Fruit fly (Drosophila melanogaster) whole organism, pupa: Measurements from ENCODE around the gene CG11694.

Source experiments
- CG12605 ChIP-seq: fragments of 200-800 bp; sonication (Bioruptor generic); IDR thresholded peaks from 2 replicates; pipeline ENCODE4 v1.3.6; 2022; ENCODE audit warnings: missing biosample characterization, missing genetic modification characterization
- CG13204 ChIP-seq: fragments of 200-800 bp; sonication (Bioruptor generic); optimal IDR thresholded peaks from 2 replicates; lab custom pipeline; 2018; ENCODE audit warnings: missing biosample characterization, mild to moderate bottlenecking, missing genetic modification characterization, moderate library complexity
- CG17806 ChIP-seq: fragments of 200-800 bp; sonication (Bioruptor generic); optimal IDR thresholded peaks from 2 replicates; lab custom pipeline; 2018; ENCODE audit warnings: missing biosample characterization, mild to moderate bottlenecking, missing genetic modification characterization, moderate library complexity
- CG32121 ChIP-seq: fragments of 200-800 bp; sonication (Bioruptor generic); IDR thresholded peaks from 2 replicates; pipeline ENCODE4 v1.3.6; 2022; ENCODE audit warnings: missing biosample characterization, missing genetic modification characterization
- CG4496 ChIP-seq: fragments of 200-800 bp; sonication (Bioruptor generic); IDR thresholded peaks from 3 replicates; pipeline ENCODE4 v1.3.6; 2022; ENCODE audit warnings: missing biosample characterization, missing genetic modification characterization
- CG8159 ChIP-seq: fragments of 200-800 bp; sonication (Bioruptor generic); optimal IDR thresholded peaks from 3 replicates; lab custom pipeline; 2018; ENCODE audit warnings: missing biosample characterization, mild to moderate bottlenecking, missing genetic modification characterization, moderate library complexity
- CG8301 ChIP-seq: fragments of 200-800 bp; sonication (Bioruptor generic); optimal IDR thresholded peaks from 2 replicates; lab custom pipeline; 2018; ENCODE audit warnings: missing biosample characterization, mild to moderate bottlenecking, missing genetic modification characterization
- EcR ChIP-seq: fragments of 200-800 bp; sonication (Bioruptor generic); optimal IDR thresholded peaks from 3 replicates; lab custom pipeline; 2019; ENCODE audit warnings: missing biosample characterization, missing genetic modification characterization, mild to moderate bottlenecking, moderate library complexity, missing genetic modification reagents
- Ets98B ChIP-seq: fragments of 200-800 bp; sonication (Bioruptor generic); IDR thresholded peaks from 2 replicates; pipeline ENCODE4 v1.3.6; 2022; ENCODE audit warnings: missing biosample characterization, missing genetic modification characterization
- Pif1B ChIP-seq: fragments of 200-800 bp; sonication (Bioruptor generic); optimal IDR thresholded peaks from 3 replicates; lab custom pipeline; 2016; ENCODE audit warnings: missing biosample characterization, missing genetic modification characterization
- Snoo ChIP-seq: fragments of 200-800 bp; sonication (Bioruptor generic); optimal IDR thresholded peaks from 3 replicates; lab custom pipeline; 2017; ENCODE audit warnings: missing biosample characterization, mild to moderate bottlenecking, missing genetic modification characterization, inconsistent platforms
- gl ChIP-seq: fragments of 200-800 bp; sonication (Bioruptor generic); optimal IDR thresholded peaks from 2 replicates; lab custom pipeline; 2018; ENCODE audit warnings: missing biosample characterization, mild to moderate bottlenecking, missing genetic modification characterization

DNA sequence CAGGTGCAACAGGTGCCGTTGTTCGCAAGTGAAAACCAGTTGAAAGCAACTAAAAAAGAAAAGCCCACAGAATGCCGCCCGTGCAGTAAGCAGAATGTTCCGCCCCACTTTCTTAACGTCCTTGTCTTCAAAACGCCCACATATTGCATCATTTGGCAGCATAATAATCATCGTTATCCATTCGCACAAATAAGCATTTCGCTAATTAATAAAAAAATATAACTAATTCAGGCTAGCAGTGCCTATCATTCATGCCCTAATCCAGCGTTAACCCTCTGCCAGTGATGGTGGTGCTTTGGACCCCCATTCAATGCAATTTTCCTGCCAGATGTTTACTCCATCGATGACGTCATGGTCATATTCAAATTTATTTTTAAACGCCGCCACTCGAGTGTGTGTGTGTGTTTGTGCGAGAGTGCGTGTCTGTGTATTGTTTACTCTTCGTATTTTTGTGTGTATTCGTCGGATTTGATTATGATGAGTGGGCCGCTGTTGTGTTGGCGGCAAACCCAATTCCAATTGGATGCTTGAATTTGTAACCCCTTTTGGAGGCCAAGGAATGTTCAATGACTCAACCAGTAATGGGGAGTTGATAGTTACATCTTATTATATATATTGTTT lies 45.5 kb upstream of the CG11694 start:
- TF ChIP-seq EcR (GFP tag; lab: Kevin White, UChicago) (no peak), CG4496 (GFP tag; lab: Robert Waterston, UW) (no peak), CG8159 (tag; lab: Kevin White, UChicago) (no peak), Pif1B (GFP tag; lab: Kevin White, UChicago) (no peak), Ets98B (GFP tag; lab: Robert Waterston, UW) (no peak), Snoo (tag; lab: Kevin White, UChicago) (no peak), CG13204 (GFP tag; lab: Kevin White, UChicago) (no peak), CG12605 (GFP tag; lab: Robert Waterston, UW) (no peak), gl (tag; lab: Kevin White, UChicago) (no peak), CG8301 (tag; lab: Kevin White, UChicago) (no peak), CG17806 (no peak), CG32121 (GFP tag; lab: Robert Waterston, UW) (no peak)
